Worm (Caenorhabditis elegans): Measurements from ENCODE around the gene dpy-21.

- TF ChIP-seq him-1 (tag; optimal IDR thresholded peaks at IDR 0.05) (no peak), W03F9.2 (tag; optimal IDR thresholded peaks at IDR 0.05) (no peak)
Measured at ce11 chrV:17910019-17910418, 39.0 kb downstream of the dpy-21 start, which contains the start of gene dcar-1.

Data from whole organism, L4/young adult.